Worm (Caenorhabditis elegans) whole organism, L2 larva: ENCODE data around the gene K09C8.9.

Experiments used
- aly-2 ChIP-seq: fragments of 150-350 bp; optimal IDR thresholded peaks from 2 replicates; lab custom pipeline; 2014; ENCODE audit warnings: missing biosample characterization, missing genetic modification characterization
- ama-1 ChIP-seq: fragments of 150-350 bp; optimal IDR thresholded peaks from 2 replicates; lab custom pipeline; 2018; ENCODE audit warnings: inconsistent platforms
- egl-27 ChIP-seq: sonication (generic microtip); optimal IDR thresholded peaks from 3 replicates; lab custom pipeline; 2017; ENCODE audit warnings: missing biosample characterization, missing genetic modification reagents, missing genetic modification characterization
- nhr-12 ChIP-seq: fragments of 150-350 bp; optimal IDR thresholded peaks from 2 replicates; lab custom pipeline; 2014; ENCODE audit warnings: missing biosample characterization, missing genetic modification characterization
- nhr-25 ChIP-seq: fragments of 150-350 bp; sonication (generic microtip); optimal IDR thresholded peaks from 3 replicates; lab custom pipeline; 2014; ENCODE audit warnings: missing biosample characterization, missing genetic modification characterization
- zag-1 ChIP-seq: fragments of 150-350 bp; optimal IDR thresholded peaks from 2 replicates; lab custom pipeline; 2014; ENCODE audit warnings: missing biosample characterization, missing genetic modification characterization

DNA sequence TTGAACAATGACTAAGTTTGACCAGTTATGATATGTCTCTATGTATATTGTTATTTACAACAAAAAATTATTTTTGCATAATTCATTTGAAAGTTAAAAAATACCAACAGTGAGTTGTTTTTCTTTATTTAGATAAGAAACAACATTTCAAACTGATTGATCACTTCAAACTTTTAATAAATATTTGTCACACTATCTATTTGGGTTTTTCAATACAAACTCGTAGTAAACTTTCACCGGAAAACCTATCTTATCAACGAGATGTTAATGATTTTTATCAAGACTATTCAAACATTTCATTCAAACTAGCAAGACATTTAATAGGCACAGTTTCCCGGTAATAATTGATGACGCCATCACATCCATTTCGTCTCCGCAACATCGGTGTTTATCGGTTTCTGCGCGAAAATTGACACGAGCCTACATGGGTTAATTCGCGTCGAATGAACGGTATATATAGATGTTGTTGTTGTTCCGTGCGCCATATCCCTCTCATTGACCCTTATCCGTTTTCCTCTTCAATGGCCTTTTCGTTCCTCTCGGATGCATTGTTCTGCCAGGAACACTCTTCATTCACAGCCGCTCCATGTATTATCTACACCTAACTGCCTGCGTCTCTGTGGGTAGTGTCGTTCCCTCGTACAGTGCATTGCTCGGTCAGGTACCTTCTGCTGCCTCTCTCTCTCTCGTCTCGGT, 22.7 kb upstream of the K09C8.9 start:
- TF ChIP-seq nhr-25 (tag; lab: Kevin White, UChicago), result no peak
- no peak for TF ChIP-seq nhr-12 (tag; lab: Kevin White, UChicago)
- TF ChIP-seq egl-27, result no peak
- TF ChIP-seq aly-2 (tag; lab: Kevin White, UChicago), result no peak
- no peak for TF ChIP-seq ama-1 (lab: Kevin White, UChicago)
- TF ChIP-seq zag-1 (tag; lab: Kevin White, UChicago), result no peak
